Worm (Caenorhabditis elegans): Measurements from ENCODE around the gene C47D12.2.

DNA sequence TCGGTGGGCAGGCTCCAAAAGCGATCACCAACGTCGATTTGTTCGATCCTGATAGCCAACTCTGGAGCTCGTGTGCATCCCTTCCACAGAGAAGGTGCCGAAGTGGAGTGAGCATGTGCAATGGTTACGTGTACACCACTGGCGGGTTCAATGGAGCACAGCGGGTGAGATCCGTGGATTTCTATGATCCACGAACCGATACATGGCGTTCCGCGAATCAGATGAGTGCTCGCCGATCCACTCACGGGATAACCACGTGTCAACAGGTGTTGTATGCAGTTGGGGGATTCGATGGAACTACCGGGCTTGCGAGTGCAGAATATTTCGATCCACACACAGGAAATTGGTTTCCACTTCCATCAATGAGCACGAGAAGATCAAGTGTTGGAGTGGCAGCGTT lies 14.8 kb downstream of the C47D12.2 start:
- no peak for TF ChIP-seq pros-1 (tag; optimal IDR thresholded peaks at IDR 0.05)
- TF ChIP-seq pqm-1 (tag; optimal IDR thresholded peaks at IDR 0.05): no peak
- no peak for TF ChIP-seq dmd-4 (tag; optimal IDR thresholded peaks at IDR 0.05; ENCODE audit: borderline replicate concordance)
- no peak for TF ChIP-seq ceh-22 (tag; optimal IDR thresholded peaks at IDR 0.05)
- TF ChIP-seq ceh-19 (GFP tag; optimal IDR thresholded peaks at IDR 0.05): no peak
- no peak for TF ChIP-seq tbx-2 (tag; optimal IDR thresholded peaks at IDR 0.05)
- TF ChIP-seq elt-2 (tag; optimal IDR thresholded peaks at IDR 0.05): no peak
- no peak for TF ChIP-seq ama-1 (optimal IDR thresholded peaks at IDR 0.05)
- TF ChIP-seq dve-1 (tag; optimal IDR thresholded peaks at IDR 0.05): no peak
- TF ChIP-seq sox-2 (GFP tag; IDR thresholded peaks at IDR 0.05): no peak
- TF ChIP-seq mec-3 (tag; optimal IDR thresholded peaks at IDR 0.05; ENCODE audit: borderline replicate concordance): no peak
- TF ChIP-seq nhr-11 (tag; optimal IDR thresholded peaks at IDR 0.05): no peak
- no peak for TF ChIP-seq ceh-30 (tag; optimal IDR thresholded peaks at IDR 0.05)

Measured in whole organism, late embryonic.